Fruit fly (Drosophila melanogaster) whole organism, adult: ENCODE measurements around the gene spz4.

ENCODE experiments used
- CG11617 ChIP-seq: fragments of 200-800 bp; sonication (Bioruptor generic); optimal IDR thresholded peaks from 2 replicates; lab custom pipeline; 2017; ENCODE audit warnings: mild to moderate bottlenecking, missing biosample characterization, missing genetic modification reagents, missing genetic modification characterization
- CG12768 ChIP-seq: fragments of 200-800 bp; sonication (Bioruptor generic); optimal IDR thresholded peaks from 2 replicates; lab custom pipeline; 2017; ENCODE audit warnings: missing biosample characterization, missing genetic modification characterization, mild to moderate bottlenecking, moderate library complexity, missing genetic modification reagents
- CG5204 ChIP-seq: fragments of 200-800 bp; sonication (Bioruptor generic); optimal IDR thresholded peaks from 2 replicates; lab custom pipeline; 2016; ENCODE audit warnings: missing biosample characterization, missing genetic modification characterization
- Clk ChIP-seq: fragments of 200-800 bp; sonication (Bioruptor generic); optimal IDR thresholded peaks from 2 replicates; lab custom pipeline; 2017; ENCODE audit warnings: missing biosample characterization, missing genetic modification characterization
- Crg-1 ChIP-seq: fragments of 200-800 bp; sonication (Bioruptor generic); optimal IDR thresholded peaks from 2 replicates; lab custom pipeline; 2016; ENCODE audit warnings: missing biosample characterization, missing genetic modification characterization
- cic ChIP-seq: fragments of 200-800 bp; sonication (Bioruptor generic); optimal IDR thresholded peaks from 2 replicates; lab custom pipeline; 2017; ENCODE audit warnings: missing biosample characterization, mild to moderate bottlenecking, missing genetic modification characterization, moderate library complexity
- kay ChIP-seq: fragments of 200-800 bp; sonication (Bioruptor generic); peaks from one replicate; lab custom pipeline; 2016; ENCODE audit warnings: missing biosample characterization, missing genetic modification characterization, borderline replicate concordance
- ovo ChIP-seq: fragments of 200-800 bp; sonication (Bioruptor generic); optimal IDR thresholded peaks from 2 replicates; lab custom pipeline; 2016; ENCODE audit warnings: missing biosample characterization, missing genetic modification characterization

dm6 chr2L:11498839-11499238, 2.7 kb upstream of the spz4 start, which contains the start of gene Cog8:
- TF ChIP-seq Crg-1 (GFP tag; lab: Kevin White, UChicago), result peak; percentile 63
- TF ChIP-seq CG5204 (GFP tag; lab: Kevin White, UChicago), result peak; percentile 34
- TF ChIP-seq ovo (GFP tag; lab: Kevin White, UChicago), result no peak
- no peak for TF ChIP-seq CG11617 (GFP tag; lab: Kevin White, UChicago)
- TF ChIP-seq cic (GFP tag; lab: Kevin White, UChicago), result no peak
- no peak for TF ChIP-seq CG12768 (GFP tag; lab: Kevin White, UChicago)
- no peak for TF ChIP-seq kay (GFP tag; lab: Kevin White, UChicago)
- no peak for TF ChIP-seq Clk (GFP tag; lab: Kevin White, UChicago)
